Worm (Caenorhabditis elegans): ENCODE measurements around the gene C28G1.6.

Gene C28G1.6

DNA sequence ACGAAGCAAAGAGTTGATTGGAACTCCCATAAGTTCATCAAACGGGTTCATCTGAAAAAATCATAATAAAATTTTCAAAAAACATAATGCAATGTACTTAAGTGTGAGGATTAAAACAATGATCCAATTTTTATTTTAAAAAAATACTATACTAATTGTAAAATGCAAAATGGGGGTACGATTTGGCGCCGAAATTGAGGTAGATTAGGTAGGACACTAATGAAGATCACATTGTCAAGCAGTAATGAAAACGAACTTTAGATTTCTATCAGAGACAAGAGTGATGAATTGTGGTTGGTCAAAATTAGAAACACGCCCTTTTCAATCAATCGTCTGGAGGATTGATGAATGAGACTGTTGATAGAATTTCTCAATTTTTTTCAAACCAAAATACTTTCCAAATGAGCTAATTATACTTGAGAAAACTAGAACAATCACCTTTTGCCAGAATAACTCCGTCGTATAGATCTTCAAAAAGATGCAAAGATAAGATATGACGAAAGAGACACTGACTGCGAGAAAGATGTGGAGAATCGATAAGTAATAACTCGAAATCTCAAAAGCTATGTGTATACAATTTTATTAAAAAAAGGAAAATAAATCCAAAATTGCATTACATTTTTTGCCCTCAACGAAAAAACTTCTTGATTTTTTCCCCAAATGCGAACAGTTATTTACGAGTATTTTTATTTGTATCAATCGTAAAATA lies 27.0 kb upstream of the C28G1.6 start, which contains the start of gene C06E2.5:
Gene C06E2.5, minus strand, starts transcription at position 51 of the 709 bp plus-strand sequence.
- TF ChIP-seq snpc-4 (tag; optimal IDR thresholded peaks at IDR 0.05) (no peak), elt-1 (tag; optimal IDR thresholded peaks at IDR 0.05; ENCODE audit: borderline replicate concordance, insufficient read depth) (peak; percentile 96)

DNA sequence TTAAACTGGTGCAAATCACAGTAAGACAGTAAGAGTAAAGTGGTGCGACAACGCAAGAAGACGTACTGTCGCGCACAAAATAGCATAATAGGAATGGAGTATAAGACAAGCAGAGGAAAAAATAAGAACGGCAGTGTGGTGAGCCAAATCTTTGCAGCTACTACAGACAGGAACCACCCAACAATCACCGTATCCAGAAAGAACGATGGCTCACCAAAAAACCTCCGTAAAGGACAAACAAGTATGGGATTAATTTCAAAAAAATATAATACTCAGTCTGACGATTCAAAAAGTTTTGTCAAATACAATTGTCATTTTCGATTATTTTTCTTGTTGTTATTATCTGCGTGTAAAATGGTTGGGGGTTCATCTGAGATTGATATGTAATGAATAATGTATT lies 23.3 kb upstream of the C28G1.6 start:
- no peak for TF ChIP-seq hlh-1 (tag; optimal IDR thresholded peaks at IDR 0.05)
- TF ChIP-seq elt-1 (tag; optimal IDR thresholded peaks at IDR 0.05; ENCODE audit: borderline replicate concordance, insufficient read depth), result no peak
- TF ChIP-seq nhr-237 (tag; optimal IDR thresholded peaks at IDR 0.05), result no peak
- no peak for TF ChIP-seq flh-1 (GFP tag; optimal IDR thresholded peaks at IDR 0.05)
- no peak for TF ChIP-seq lsy-2 (tag; optimal IDR thresholded peaks at IDR 0.05)
- TF ChIP-seq ceh-83 (GFP tag; optimal IDR thresholded peaks at IDR 0.05), result no peak
- TF ChIP-seq ces-1 (GFP tag; optimal IDR thresholded peaks at IDR 0.05), result no peak

DNA sequence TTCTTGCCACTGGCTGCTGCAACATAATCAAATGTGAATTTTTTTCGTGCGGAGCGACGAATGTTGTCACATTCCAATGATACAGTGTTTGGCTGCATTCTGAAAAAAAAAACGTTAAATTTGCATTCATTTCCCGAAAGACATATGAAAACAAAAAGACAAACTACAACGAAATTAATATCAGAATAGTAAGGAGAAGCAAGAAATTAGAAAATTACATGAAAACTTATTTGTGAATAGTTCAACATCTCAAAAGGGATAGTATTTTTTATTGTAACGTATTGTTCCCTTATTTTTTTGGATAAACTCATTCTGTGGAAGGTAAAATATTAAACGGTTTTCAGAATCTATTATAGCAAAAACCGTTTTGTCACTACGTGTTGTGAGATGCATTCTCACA lies 22.5 kb upstream of the C28G1.6 start, which contains the start of gene sprp-4:
Gene sprp-4, minus strand, starts transcription at position 101 of the 400 bp plus-strand sequence.
- TF ChIP-seq ceh-83 (GFP tag; optimal IDR thresholded peaks at IDR 0.05) (no peak), lin-32 (GFP tag; optimal IDR thresholded peaks at IDR 0.05) (no peak), nhr-76 (tag; optimal IDR thresholded peaks at IDR 0.05) (no peak), ceh-39 (tag; optimal IDR thresholded peaks at IDR 0.05) (no peak), mab-5 (tag; optimal IDR thresholded peaks at IDR 0.05) (no peak), sem-2 (GFP tag; optimal IDR thresholded peaks at IDR 0.05) (no peak), nhr-2 (tag; optimal IDR thresholded peaks at IDR 0.05) (no peak), ceh-43 (GFP tag; optimal IDR thresholded peaks at IDR 0.05) (no peak), unc-39 (tag; optimal IDR thresholded peaks at IDR 0.05) (no peak), nhr-237 (tag; optimal IDR thresholded peaks at IDR 0.05) (no peak), lin-13 (tag; optimal IDR thresholded peaks at IDR 0.05) (no peak)

ce11 chrX:8846447-8847237 lies 15.6 kb upstream of the C28G1.6 start, which contains the start of gene C28G1.10:
Gene C28G1.10, plus strand, starts transcription at chrX:8847122.
- TF ChIP-seq snpc-4 (tag; optimal IDR thresholded peaks at IDR 0.05) (no peak), hlh-1 (tag; optimal IDR thresholded peaks at IDR 0.05) (no peak), flh-1 (GFP tag; optimal IDR thresholded peaks at IDR 0.05) (no peak), sem-2 (GFP tag; optimal IDR thresholded peaks at IDR 0.05) (no peak), unc-62 (GFP tag; optimal IDR thresholded peaks at IDR 0.05) (no peak), drap-1 (GFP tag; optimal IDR thresholded peaks at IDR 0.05) (no peak), ztf-11 (tag; optimal IDR thresholded peaks at IDR 0.05) (no peak), unc-120 (tag; optimal IDR thresholded peaks at IDR 0.05; ENCODE audit: poor library complexity, severe bottlenecking) (no peak), sptf-1 (tag; optimal IDR thresholded peaks at IDR 0.05) (no peak)

- TF ChIP-seq unc-62 (GFP tag; optimal IDR thresholded peaks at IDR 0.05) (no peak), tbx-8 (GFP tag; optimal IDR thresholded peaks at IDR 0.05) (no peak), nhr-237 (tag; optimal IDR thresholded peaks at IDR 0.05) (no peak), ztf-11 (tag; optimal IDR thresholded peaks at IDR 0.05) (no peak), snpc-4 (tag; optimal IDR thresholded peaks at IDR 0.05) (no peak), nhr-76 (tag; optimal IDR thresholded peaks at IDR 0.05) (no peak), lsy-2 (tag; optimal IDR thresholded peaks at IDR 0.05) (no peak), mab-5 (tag; optimal IDR thresholded peaks at IDR 0.05) (no peak), ceh-39 (tag; optimal IDR thresholded peaks at IDR 0.05) (no peak), ceh-83 (GFP tag; optimal IDR thresholded peaks at IDR 0.05) (no peak), pha-4 (tag; optimal IDR thresholded peaks at IDR 0.05) (no peak), mep-1 (tag; optimal IDR thresholded peaks at IDR 0.05) (no peak), hlh-1 (tag; optimal IDR thresholded peaks at IDR 0.05) (no peak), ceh-43 (GFP tag; optimal IDR thresholded peaks at IDR 0.05) (no peak), zip-8 (tag; optimal IDR thresholded peaks at IDR 0.05) (no peak)
Measured at ce11 chrX:8843988-8844387, 12.9 kb upstream of the C28G1.6 start, which contains the start of gene ubc-23. Gene ubc-23, plus strand, starts transcription at chrX:8844288.

ce11 chrX:8838176-8838575 lies 7.1 kb upstream of the C28G1.6 start:
- TF ChIP-seq snpc-4 (tag; optimal IDR thresholded peaks at IDR 0.05) (no peak), pha-4 (tag; optimal IDR thresholded peaks at IDR 0.05) (no peak), lin-32 (GFP tag; optimal IDR thresholded peaks at IDR 0.05) (no peak)
